Fruit fly (Drosophila melanogaster) whole organism, embryonic: ENCODE measurements around the gene CG43798.

Experiments used
- Awh ChIP-seq: fragments of 200-800 bp; sonication (Bioruptor generic); IDR thresholded peaks from 2 replicates; pipeline ENCODE4, ENCODE4 v1.3.6; 2022; ENCODE audit warnings: missing biosample characterization, missing genetic modification characterization
- CG10462 ChIP-seq: fragments of 200-800 bp; sonication (Bioruptor generic); optimal IDR thresholded peaks from 2 replicates; lab custom pipeline; 2016; ENCODE audit warnings: missing biosample characterization, missing genetic modification characterization
- CG15011 ChIP-seq: fragments of 200-800 bp; sonication (Bioruptor generic); optimal IDR thresholded peaks from 3 replicates; lab custom pipeline; 2018; ENCODE audit warnings: missing biosample characterization, mild to moderate bottlenecking, missing genetic modification characterization
- CG3281 ChIP-seq: fragments of 200-800 bp; sonication (Bioruptor generic); optimal IDR thresholded peaks from 3 replicates; lab custom pipeline; 2017; ENCODE audit warnings: missing biosample characterization, mild to moderate bottlenecking, missing genetic modification characterization
- CG5180 ChIP-seq: fragments of 200-800 bp; sonication (Bioruptor generic); optimal IDR thresholded peaks from 3 replicates; lab custom pipeline; 2017; ENCODE audit warnings: missing biosample characterization, missing genetic modification characterization, mild to moderate bottlenecking, moderate library complexity, missing genetic modification reagents
- CG7987 ChIP-seq: fragments of 200-800 bp; sonication (Bioruptor generic); optimal IDR thresholded peaks from 2 replicates; lab custom pipeline; 2018; ENCODE audit warnings: missing biosample characterization, mild to moderate bottlenecking, missing genetic modification characterization, moderate library complexity
- CG8924 ChIP-seq: fragments of 200-800 bp; optimal IDR thresholded peaks from 3 replicates; lab custom pipeline; 2019; ENCODE audit warnings: missing biosample characterization, mild to moderate bottlenecking, missing genetic modification characterization, moderate library complexity
- ato ChIP-seq: fragments of 200-800 bp; sonication (Bioruptor generic); IDR thresholded peaks from 2 replicates; pipeline ENCODE4 v1.3.6; 2022; ENCODE audit warnings: missing biosample characterization, missing genetic modification characterization; ENCODE audit not compliant: partially characterized antibody
- dati ChIP-seq: fragments of 200-800 bp; sonication (Bioruptor generic); IDR thresholded peaks from 2 replicates; pipeline ENCODE4 v1.3.6; 2022; ENCODE audit warnings: missing biosample characterization, missing genetic modification characterization

dm6 chr2L:4635376-4635775 lies 11.5 kb upstream of the CG43798 start:
- TF ChIP-seq CG15011 (GFP tag; lab: Kevin White, UChicago), result no peak
- no peak for TF ChIP-seq Awh (GFP tag; lab: Robert Waterston, UW)
- no peak for TF ChIP-seq CG5180
- TF ChIP-seq dati (GFP tag; lab: Robert Waterston, UW), result no peak
- no peak for TF ChIP-seq ato (GFP tag; lab: Robert Waterston, UW)
- no peak for TF ChIP-seq CG8924
- TF ChIP-seq CG10462 (GFP tag; lab: Kevin White, UChicago), result no peak
- TF ChIP-seq CG7987, result no peak
- TF ChIP-seq CG3281 (GFP tag; lab: Kevin White, UChicago), result no peak
